Worm (Caenorhabditis elegans) whole organism, late embryonic: ENCODE measurements around the gene fbxa-24.

Experiments
- ceh-34 ChIP-seq: sonication (generic microtip); optimal IDR thresholded peaks from 2 replicates; lab custom pipeline; 2016; ENCODE audit warnings: mild to moderate bottlenecking, missing genetic modification characterization, missing compliant biosample characterization
- ceh-9 ChIP-seq: sonication (generic microtip); optimal IDR thresholded peaks from 2 replicates; lab custom pipeline; 2016; ENCODE audit warnings: mild to moderate bottlenecking, missing genetic modification characterization, inconsistent platforms, missing compliant biosample characterization
- dve-1 ChIP-seq: sonication (generic microtip); optimal IDR thresholded peaks from 2 replicates; lab custom pipeline; 2017; ENCODE audit warnings: antibody characterized with exemption, mild to moderate bottlenecking, missing genetic modification characterization, missing compliant biosample characterization
- nhr-11 ChIP-seq: fragments of 150-350 bp; optimal IDR thresholded peaks from 2 replicates; lab custom pipeline; 2014; ENCODE audit warnings: missing biosample characterization, missing genetic modification characterization
- sox-4 ChIP-seq: sonication (generic microtip); optimal IDR thresholded peaks from 2 replicates; lab custom pipeline; 2017; ENCODE audit warnings: mild to moderate bottlenecking, missing genetic modification characterization, inconsistent platforms, missing compliant biosample characterization
- tbx-2 ChIP-seq: sonication (generic microtip); optimal IDR thresholded peaks from 2 replicates; lab custom pipeline; 2016; ENCODE audit warnings: missing genetic modification characterization, missing compliant biosample characterization
- ttx-3 ChIP-seq: sonication (generic microtip); optimal IDR thresholded peaks from 2 replicates; lab custom pipeline; 2016; ENCODE audit warnings: missing genetic modification reagents, missing genetic modification characterization, missing compliant biosample characterization
- unc-55 ChIP-seq: sonication (generic microtip); optimal IDR thresholded peaks from 2 replicates; lab custom pipeline; 2017; ENCODE audit warnings: missing biosample characterization, missing genetic modification reagents, missing genetic modification characterization
- unc-86 ChIP-seq: sonication (generic microtip); optimal IDR thresholded peaks from 2 replicates; lab custom pipeline; 2016; ENCODE audit warnings: missing genetic modification characterization, missing compliant biosample characterization
- zip-5 ChIP-seq: sonication (generic microtip); optimal IDR thresholded peaks from 2 replicates; lab custom pipeline; 2016; ENCODE audit warnings: missing genetic modification characterization, missing compliant biosample characterization
- ztf-16 ChIP-seq: sonication (generic microtip); optimal IDR thresholded peaks from 2 replicates; lab custom pipeline; 2017; ENCODE audit warnings: missing genetic modification characterization, missing compliant biosample characterization

ce11 chrII:3823855-3824254, 7.5 kb downstream of the fbxa-24 start, which contains the start of gene skr-15:
- no peak for TF ChIP-seq dve-1 (tag; lab: Kevin White, UChicago)
- no peak for TF ChIP-seq tbx-2 (tag; lab: Kevin White, UChicago)
- no peak for TF ChIP-seq ceh-9 (tag; lab: Kevin White, UChicago)
- no peak for TF ChIP-seq ztf-16 (tag; lab: Kevin White, UChicago)
- TF ChIP-seq sox-4 (tag; lab: Kevin White, UChicago): no peak
- TF ChIP-seq unc-55: no peak
- TF ChIP-seq unc-86 (tag; lab: Kevin White, UChicago): no peak
- no peak for TF ChIP-seq ttx-3 (tag; lab: Kevin White, UChicago)
- TF ChIP-seq ceh-34: no peak
- no peak for TF ChIP-seq nhr-11 (tag; lab: Kevin White, UChicago)
- TF ChIP-seq zip-5: no peak
